Fruit fly (Drosophila melanogaster): ENCODE measurements around the gene Nepl17.

The Nepl17 gene

DNA sequence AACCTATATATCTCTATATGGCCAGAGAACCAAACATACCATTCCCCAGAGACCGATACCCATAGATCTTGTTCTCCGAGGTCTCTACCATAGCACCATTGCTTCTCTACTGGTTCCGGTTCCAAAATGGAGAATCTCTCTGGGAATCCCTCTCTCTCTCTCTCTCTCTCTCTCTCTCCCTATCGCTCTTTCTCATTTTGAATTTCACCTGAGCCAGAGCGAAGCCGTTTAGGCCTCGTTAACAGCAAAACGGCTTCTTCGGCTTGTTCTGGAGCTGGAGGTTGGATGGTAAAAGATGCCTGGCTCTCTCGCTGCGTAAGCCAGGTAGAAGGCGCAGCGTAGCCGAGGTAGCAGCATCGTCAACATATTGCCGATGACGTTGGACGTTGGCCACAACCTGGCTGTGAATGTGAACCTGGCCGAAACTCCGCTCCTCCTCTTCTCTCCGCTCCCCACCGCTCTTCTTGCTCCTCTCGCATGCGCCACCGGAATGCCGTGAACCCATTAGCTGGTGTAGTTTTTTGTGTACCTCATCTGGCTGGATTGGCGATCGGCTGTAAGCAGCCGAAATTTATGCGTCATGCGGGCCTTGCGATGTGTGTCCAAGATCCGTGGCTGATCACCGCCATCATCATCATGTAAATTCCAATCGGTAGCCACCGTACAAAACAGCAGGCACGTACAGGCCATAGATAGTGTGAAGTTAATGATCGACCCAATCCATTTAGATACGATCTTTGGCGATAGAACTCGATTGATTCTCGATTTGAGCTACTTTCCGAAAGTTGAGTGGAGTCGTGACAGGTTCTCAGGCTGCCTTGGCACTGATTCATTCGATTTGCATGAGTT, 11.2 kb upstream of the Nepl17 start (continued):
- no peak for TF ChIP-seq CG30020 (tag; optimal IDR thresholded peaks at IDR 0.05)
- no peak for TF ChIP-seq CG1529 (GFP tag; optimal IDR thresholded peaks at IDR 0.05)
- no peak for TF ChIP-seq CG13296 (GFP tag; optimal IDR thresholded peaks at IDR 0.05)
- TF ChIP-seq Deaf1 (tag; optimal IDR thresholded peaks at IDR 0.05) = peak; percentile 64
- no peak for TF ChIP-seq CG9727 (GFP tag; optimal IDR thresholded peaks at IDR 0.05)
- no peak; the same call in 1 of the 2 replicates for TF ChIP-seq CG32532 (GFP tag; IDR thresholded peaks at IDR 0.05)
- peak; percentile 23; the same call in 1 of the 2 replicates for TF ChIP-seq CG32767 (GFP tag; IDR thresholded peaks at IDR 0.05)
- no peak for TF ChIP-seq jing (GFP tag; optimal IDR thresholded peaks at IDR 0.05)
- TF ChIP-seq crp (GFP tag; optimal IDR thresholded peaks at IDR 0.05) = no peak
- TF ChIP-seq al (GFP tag; IDR thresholded peaks at IDR 0.05) = no peak
- no peak for TF ChIP-seq Ets97D (GFP tag; optimal IDR thresholded peaks at IDR 0.05)
- TF ChIP-seq CG13894 (tag; optimal IDR thresholded peaks at IDR 0.05) = peak; percentile 18
- no peak for TF ChIP-seq dati (GFP tag; IDR thresholded peaks at IDR 0.05)
- peak; percentile 73; the same call in 2 of the 3 replicates for TF ChIP-seq CG6175 (GFP tag; IDR thresholded peaks at IDR 0.05)
- peak; percentile 58; the same call in 1 of the 2 replicates for TF ChIP-seq Ravus (GFP tag; IDR thresholded peaks at IDR 0.05)
- TF ChIP-seq C15 (GFP tag; IDR thresholded peaks at IDR 0.05) = no peak
- TF ChIP-seq CG7745 (tag; optimal IDR thresholded peaks at IDR 0.05) = no peak
- TF ChIP-seq CG6683 (GFP tag; optimal IDR thresholded peaks at IDR 0.05) = no peak
- no peak for TF ChIP-seq CG1603 (tag; optimal IDR thresholded peaks at IDR 0.05)
- no peak for TF ChIP-seq ara (GFP tag; IDR thresholded peaks at IDR 0.05)
- peak; percentile 97 for TF ChIP-seq CG15514 (GFP tag; optimal IDR thresholded peaks at IDR 0.05)
- peak; percentile 30; the same call in 1 of the 3 replicates for TF ChIP-seq CG16813 (GFP tag; IDR thresholded peaks at IDR 0.05; ENCODE audit: partially characterized antibody)
- no peak for TF ChIP-seq CG3065 (GFP tag; optimal IDR thresholded peaks at IDR 0.05)
- no peak for TF ChIP-seq maf-S (GFP tag; optimal IDR thresholded peaks at IDR 0.05)
- no peak for TF ChIP-seq CG7556 (GFP tag; optimal IDR thresholded peaks at IDR 0.05)
- TF ChIP-seq sima (GFP tag; optimal IDR thresholded peaks at IDR 0.05) = no peak
- TF ChIP-seq CG8089 (GFP tag; optimal IDR thresholded peaks at IDR 0.05) = no peak
- TF ChIP-seq CG6254 (GFP tag; optimal IDR thresholded peaks at IDR 0.05) = no peak
- TF ChIP-seq ac (GFP tag; optimal IDR thresholded peaks at IDR 0.05) = no peak
- no peak for TF ChIP-seq Nf-YC (tag; optimal IDR thresholded peaks at IDR 0.05)
- TF ChIP-seq Antp (GFP tag; optimal IDR thresholded peaks at IDR 0.05) = no peak
- no peak for TF ChIP-seq CG1647 (GFP tag; optimal IDR thresholded peaks at IDR 0.05)
- no peak for TF ChIP-seq CG13123 (GFP tag; optimal IDR thresholded peaks at IDR 0.05)
- peak; percentile 17 for TF ChIP-seq nom (GFP tag; optimal IDR thresholded peaks at IDR 0.05)
- no peak for TF ChIP-seq Poxn (GFP tag; IDR thresholded peaks at IDR 0.05)
- no peak for TF ChIP-seq ttk (GFP tag; IDR thresholded peaks at IDR 0.05)
- TF ChIP-seq CG16815 (GFP tag; optimal IDR thresholded peaks at IDR 0.05) = no peak
- no peak for TF ChIP-seq Vsx1 (GFP tag; optimal IDR thresholded peaks at IDR 0.05)
- peak; percentile 95 for TF ChIP-seq CG12769 (tag; optimal IDR thresholded peaks at IDR 0.05)
- no peak for TF ChIP-seq oc (tag; optimal IDR thresholded peaks at IDR 0.05)
- TF ChIP-seq scrt (GFP tag; optimal IDR thresholded peaks at IDR 0.05) = no peak
- TF ChIP-seq otp (GFP tag; IDR thresholded peaks at IDR 0.05) = no peak
- TF ChIP-seq twi (tag; optimal IDR thresholded peaks at IDR 0.05) = no peak
- TF ChIP-seq CG16863 (GFP tag; optimal IDR thresholded peaks at IDR 0.05) = no peak
- no peak for TF ChIP-seq CG6854 (GFP tag; optimal IDR thresholded peaks at IDR 0.05)
- no peak for TF ChIP-seq CG15269 (tag; optimal IDR thresholded peaks at IDR 0.05)
- TF ChIP-seq emc (GFP tag; optimal IDR thresholded peaks at IDR 0.05) = no peak
- peak; percentile 46 for TF ChIP-seq CG1832 (GFP tag; optimal IDR thresholded peaks at IDR 0.05)
- peak; percentile 15 for TF ChIP-seq gcm (GFP tag; optimal IDR thresholded peaks at IDR 0.05)
